Fruit fly (Drosophila melanogaster): ENCODE results near the gene CG34367.

Gene CG34367

dm6 chr2L:10364229-10364628 is 10.5 kb upstream of the CG34367 start, which contains the start of gene lft (continued):
- TF ChIP-seq CG30403 (GFP tag; optimal IDR thresholded peaks at IDR 0.05) (no peak), CG2875 (GFP tag; optimal IDR thresholded peaks at IDR 0.05) (no peak), Pdp1 (GFP tag; optimal IDR thresholded peaks at IDR 0.05) (no peak), CG30020 (tag; optimal IDR thresholded peaks at IDR 0.05) (peak; percentile 80), CG2199 (GFP tag; IDR thresholded peaks at IDR 0.05) (0 out of 3 replicates have a peak, but pooled peaks have one; percentile 45), oc (tag; optimal IDR thresholded peaks at IDR 0.05) (no peak)

- TF ChIP-seq CG17568 (GFP tag; optimal IDR thresholded peaks at IDR 0.05) (no peak), CG10267 (tag; optimal IDR thresholded peaks at IDR 0.05) (peak; percentile 54), Lhr (GFP tag; optimal IDR thresholded peaks at IDR 0.05) (peak; percentile 53), CG10147 (GFP tag; optimal IDR thresholded peaks at IDR 0.05) (peak; percentile 25), CG3847 (GFP tag; IDR thresholded peaks at IDR 0.05) (no peak), CG7963 (GFP tag; IDR thresholded peaks at IDR 0.05; ENCODE audit: partially characterized antibody) (peak; percentile 36; the same call in 1 of the 3 replicates), CG10979 (tag; optimal IDR thresholded peaks at IDR 0.05) (no peak), Dref (GFP tag; IDR thresholded peaks at IDR 0.05) (peak; percentile 42; the same call in 1 of the 2 replicates), unc-4 (GFP tag; IDR thresholded peaks at IDR 0.05; ENCODE audit: partially characterized antibody) (peak; percentile 73), twi (tag; optimal IDR thresholded peaks at IDR 0.05) (peak; percentile 15), lola (GFP tag; optimal IDR thresholded peaks at IDR 0.05) (peak in 1 of 3 experiments; percentile 19), Mad (GFP tag; optimal IDR thresholded peaks at IDR 0.05) (no peak), CG8924 (tag; optimal IDR thresholded peaks at IDR 0.05) (peak; percentile 42), ci (GFP tag; IDR thresholded peaks at IDR 0.05) (no peak), hth (optimal IDR thresholded peaks at IDR 0.05) (no peak), Rfx (GFP tag; IDR thresholded peaks at IDR 0.05) (peak; percentile 35; the same call in 1 of the 2 replicates), D19A (tag; optimal IDR thresholded peaks at IDR 0.05) (peak; percentile 5), CG4730 (GFP tag; IDR thresholded peaks at IDR 0.05) (no peak), sqz (GFP tag; optimal IDR thresholded peaks at IDR 0.05) (no peak), CG18262 (tag; optimal IDR thresholded peaks at IDR 0.05) (peak; percentile 23), usp (GFP tag; optimal IDR thresholded peaks at IDR 0.05) (no peak), CG12391 (tag; optimal IDR thresholded peaks at IDR 0.05) (peak; percentile 59), bbx (GFP tag; IDR thresholded peaks at IDR 0.05; ENCODE audit: partially characterized antibody) (peak; percentile 66), CG8281 (tag; optimal IDR thresholded peaks at IDR 0.05) (no peak), hbn (GFP tag; IDR thresholded peaks at IDR 0.05; ENCODE audit: partially characterized antibody) (peak; percentile 46; the same call in 1 of the 2 replicates), caup (GFP tag; optimal IDR thresholded peaks at IDR 0.05; ENCODE audit: severe bottlenecking) (no peak), CG15601 (tag; optimal IDR thresholded peaks at IDR 0.05) (peak; percentile 62), stwl (tag; optimal IDR thresholded peaks at IDR 0.05) (peak; percentile 42), CG10543 (GFP tag; optimal IDR thresholded peaks at IDR 0.05) (no peak), Nf-YC (tag; optimal IDR thresholded peaks at IDR 0.05) (peak; percentile 65), CG12155 (GFP tag; optimal IDR thresholded peaks at IDR 0.05) (peak; percentile 23), tup (GFP tag; optimal IDR thresholded peaks at IDR 0.05) (no peak), CG14710 (tag; optimal IDR thresholded peaks at IDR 0.05) (peak; percentile 77), gcm (GFP tag; optimal IDR thresholded peaks at IDR 0.05) (no peak), MBD-R2 (GFP tag; IDR thresholded peaks at IDR 0.05) (peak; percentile 28; the same call in 1 of the 2 replicates), phol (tag; optimal IDR thresholded peaks at IDR 0.05) (peak; percentile 57), CG11398 (GFP tag; optimal IDR thresholded peaks at IDR 0.05) (no peak), CoRest (tag; optimal IDR thresholded peaks at IDR 0.05) (peak; percentile 59), CG14965 (GFP tag; optimal IDR thresholded peaks at IDR 0.05; ENCODE audit: borderline replicate concordance) (no peak), da (GFP tag; optimal IDR thresholded peaks at IDR 0.05) (no peak)
Measured at dm6 chr2L:10362408-10363067, 8.8 kb upstream of the CG34367 start, which contains the start of the genes Cand1 and pim. Cand1 (minus strand) TSS chr2L:10362707. pim (plus strand) TSS chr2L:10362989.

Data from whole organism, embryonic.